Worm (Caenorhabditis elegans) whole organism, young adult: ENCODE results near the gene K05G3.2.

Source experiments
- B0261.1 ChIP-seq: sonication (generic microtip); optimal IDR thresholded peaks from 2 replicates; lab custom pipeline; 2016; ENCODE audit warnings: mild to moderate bottlenecking, missing genetic modification characterization, moderate library complexity, missing compliant biosample characterization
- C06A6.2 ChIP-seq: fragments of 200-800 bp; sonication (Bioruptor generic); conservative IDR thresholded peaks from 2 replicates; pipeline ENCODE4 v1.3.6; 2022; ENCODE audit warnings: missing genetic modification characterization, missing compliant biosample characterization
- F22D6.2 ChIP-seq: sonication (generic microtip); optimal IDR thresholded peaks from 2 replicates; lab custom pipeline; 2016; ENCODE audit warnings: mild to moderate bottlenecking, missing genetic modification characterization, missing compliant biosample characterization
- F37B4.10 ChIP-seq: fragments of 200-800 bp; sonication (Bioruptor generic); IDR thresholded peaks from 2 replicates; pipeline ENCODE4 v1.3.6; 2022; ENCODE audit warnings: missing genetic modification characterization, missing compliant biosample characterization
- F57A8.1 ChIP-seq: fragments of 200-800 bp; sonication (Bioruptor generic); optimal IDR thresholded peaks from 2 replicates; lab custom pipeline; 2018; ENCODE audit warnings: mild to moderate bottlenecking, missing genetic modification characterization, moderate library complexity, missing compliant biosample characterization
- Y95B8A.8 ChIP-seq: fragments of 200-800 bp; sonication (Bioruptor generic); IDR thresholded peaks from 2 replicates; pipeline ENCODE4 v1.3.6; 2022; ENCODE audit warnings: missing genetic modification reagents, missing genetic modification characterization, missing compliant biosample characterization
- akir-1 ChIP-seq: fragments of 200-800 bp; sonication (Bioruptor generic); optimal IDR thresholded peaks from 2 replicates; lab custom pipeline; 2018; ENCODE audit warnings: mild to moderate bottlenecking, missing genetic modification characterization, moderate library complexity, missing compliant biosample characterization
- bed-2 ChIP-seq: fragments of 200-800 bp; sonication (Bioruptor generic); IDR thresholded peaks from 2 replicates; pipeline ENCODE4 v1.3.6; 2022; ENCODE audit warnings: missing genetic modification reagents, missing genetic modification characterization, missing compliant biosample characterization
- ccch-3 ChIP-seq: fragments of 200-800 bp; sonication (Bioruptor generic); optimal IDR thresholded peaks from 2 replicates; lab custom pipeline; 2018; ENCODE audit warnings: mild to moderate bottlenecking, missing genetic modification characterization, missing compliant biosample characterization
- cebp-2 ChIP-seq: fragments of 200-800 bp; sonication (Bioruptor generic); IDR thresholded peaks from 2 replicates; pipeline ENCODE4 v1.3.6; 2022; ENCODE audit warnings: missing genetic modification characterization, missing compliant biosample characterization
- ceh-100 ChIP-seq: fragments of 200-800 bp; sonication (Bioruptor generic); IDR thresholded peaks from 2 replicates; pipeline ENCODE4 v1.3.6; 2022; ENCODE audit warnings: missing genetic modification reagents, missing genetic modification characterization, missing compliant biosample characterization
- ceh-40 ChIP-seq: fragments of 200-800 bp; sonication (Bioruptor generic); IDR thresholded peaks from 2 replicates; pipeline ENCODE4 v1.3.6; 2022; ENCODE audit warnings: missing genetic modification characterization, missing compliant biosample characterization
- ceh-58 ChIP-seq: fragments of 200-800 bp; sonication (Bioruptor generic); IDR thresholded peaks from 2 replicates; pipeline ENCODE4 v1.3.6; 2022; ENCODE audit warnings: missing genetic modification characterization, missing compliant biosample characterization
- egrh-3 ChIP-seq: fragments of 200-800 bp; sonication (Bioruptor generic); IDR thresholded peaks from 2 replicates; pipeline ENCODE4 v1.3.6; 2022; ENCODE audit warnings: missing genetic modification reagents, missing genetic modification characterization, missing compliant biosample characterization
- gei-17 ChIP-seq: fragments of 200-800 bp; sonication (Bioruptor generic); optimal IDR thresholded peaks from 2 replicates; lab custom pipeline; 2018; ENCODE audit warnings: mild to moderate bottlenecking, missing genetic modification characterization, missing compliant biosample characterization
- hlh-26 ChIP-seq: fragments of 200-800 bp; sonication (Bioruptor generic); conservative IDR thresholded peaks from 2 replicates; pipeline ENCODE4 v1.3.6; 2022; ENCODE audit warnings: missing genetic modification reagents, missing genetic modification characterization, missing compliant biosample characterization
- lag-1 ChIP-seq: fragments of 200-800 bp; sonication (Bioruptor generic); IDR thresholded peaks from 2 replicates; pipeline ENCODE4 v1.3.6; 2022; ENCODE audit warnings: missing genetic modification reagents, missing genetic modification characterization, missing compliant biosample characterization
- let-526 ChIP-seq: fragments of 200-800 bp; sonication (Bioruptor generic); IDR thresholded peaks from 2 replicates; pipeline ENCODE4 v1.3.6; 2022; ENCODE audit warnings: missing genetic modification reagents, missing genetic modification characterization, missing compliant biosample characterization
- lin-26 ChIP-seq: fragments of 200-800 bp; sonication (Bioruptor generic); IDR thresholded peaks from 2 replicates; pipeline ENCODE4 v1.3.6; 2022; ENCODE audit warnings: missing genetic modification reagents, missing genetic modification characterization, missing compliant biosample characterization
- lin-54 ChIP-seq: fragments of 200-800 bp; sonication (Bioruptor generic); optimal IDR thresholded peaks from 2 replicates; lab custom pipeline; 2018; ENCODE audit warnings: mild to moderate bottlenecking, missing genetic modification characterization, missing compliant biosample characterization
- lir-1 ChIP-seq: fragments of 200-800 bp; sonication (Bioruptor generic); conservative IDR thresholded peaks from 2 replicates; pipeline ENCODE4 v1.3.6; 2022; ENCODE audit warnings: missing genetic modification reagents, missing genetic modification characterization, missing compliant biosample characterization
- lsy-27 ChIP-seq: sonication (generic microtip); optimal IDR thresholded peaks from 2 replicates; lab custom pipeline; 2017; ENCODE audit warnings: missing genetic modification characterization, mild to moderate bottlenecking, missing compliant biosample characterization, antibody characterized with exemption, missing genotype, borderline replicate concordance; ENCODE audit not compliant: insufficient read depth
- madf-10 ChIP-seq: sonication (generic microtip); optimal IDR thresholded peaks from 2 replicates; lab custom pipeline; 2016; ENCODE audit warnings: mild to moderate bottlenecking, missing genetic modification characterization, missing compliant biosample characterization
- mcd-1 ChIP-seq: fragments of 200-800 bp; sonication (Bioruptor generic); IDR thresholded peaks from 2 replicates; pipeline ENCODE4 v1.3.6; 2022; ENCODE audit warnings: missing genetic modification reagents, missing genetic modification characterization, missing compliant biosample characterization
- nfya-2 ChIP-seq: fragments of 200-800 bp; sonication (Bioruptor generic); IDR thresholded peaks from 2 replicates; pipeline ENCODE4 v1.3.6; 2022; ENCODE audit warnings: missing genetic modification reagents, missing genetic modification characterization, missing compliant biosample characterization
- nfyb-1 ChIP-seq: fragments of 200-800 bp; sonication (Bioruptor generic); IDR thresholded peaks from 2 replicates; pipeline ENCODE4 v1.3.6; 2022; ENCODE audit warnings: missing genetic modification reagents, missing genetic modification characterization, missing compliant biosample characterization
- nhr-120 ChIP-seq: fragments of 200-800 bp; sonication (Bioruptor generic); IDR thresholded peaks from 2 replicates; pipeline ENCODE4 v1.3.6; 2022; ENCODE audit warnings: missing genetic modification characterization, missing compliant biosample characterization
- nhr-90 ChIP-seq: sonication (generic microtip); optimal IDR thresholded peaks from 2 replicates; lab custom pipeline; 2016; ENCODE audit warnings: missing genotype, mild to moderate bottlenecking, missing genetic modification characterization, missing compliant biosample characterization
- snpc-1.3 ChIP-seq: sonication (generic microtip); optimal IDR thresholded peaks from 2 replicates; lab custom pipeline; 2017; ENCODE audit warnings: missing genetic modification characterization, mild to moderate bottlenecking, missing compliant biosample characterization, antibody characterized with exemption, moderate library complexity, missing genotype, missing genetic modification reagents; ENCODE audit not compliant: insufficient read depth
- snpc-3.4 ChIP-seq: sonication (generic microtip); optimal IDR thresholded peaks from 2 replicates; lab custom pipeline; 2017; ENCODE audit warnings: missing genetic modification characterization, mild to moderate bottlenecking, missing compliant biosample characterization, antibody characterized with exemption, moderate library complexity, missing genotype, missing genetic modification reagents
- zfh-2 ChIP-seq: fragments of 200-800 bp; sonication (Bioruptor generic); conservative IDR thresholded peaks from 2 replicates; pipeline ENCODE4 v1.3.6; 2022; ENCODE audit warnings: missing genetic modification reagents, missing genetic modification characterization, missing compliant biosample characterization
- zim-3 ChIP-seq: sonication (generic microtip); optimal IDR thresholded peaks from 2 replicates; lab custom pipeline; 2017; ENCODE audit warnings: mild to moderate bottlenecking, missing genetic modification characterization, moderate library complexity, missing compliant biosample characterization
- ztf-22 ChIP-seq: fragments of 200-800 bp; sonication (Bioruptor generic); optimal IDR thresholded peaks from 2 replicates; lab custom pipeline; 2018; ENCODE audit warnings: mild to moderate bottlenecking, missing genetic modification characterization, moderate library complexity, missing compliant biosample characterization
- ztf-3 ChIP-seq: fragments of 200-800 bp; sonication (Bioruptor generic); optimal IDR thresholded peaks from 2 replicates; lab custom pipeline; 2018; ENCODE audit warnings: mild to moderate bottlenecking, missing genetic modification characterization, missing compliant biosample characterization

The K05G3.2 gene

DNA sequence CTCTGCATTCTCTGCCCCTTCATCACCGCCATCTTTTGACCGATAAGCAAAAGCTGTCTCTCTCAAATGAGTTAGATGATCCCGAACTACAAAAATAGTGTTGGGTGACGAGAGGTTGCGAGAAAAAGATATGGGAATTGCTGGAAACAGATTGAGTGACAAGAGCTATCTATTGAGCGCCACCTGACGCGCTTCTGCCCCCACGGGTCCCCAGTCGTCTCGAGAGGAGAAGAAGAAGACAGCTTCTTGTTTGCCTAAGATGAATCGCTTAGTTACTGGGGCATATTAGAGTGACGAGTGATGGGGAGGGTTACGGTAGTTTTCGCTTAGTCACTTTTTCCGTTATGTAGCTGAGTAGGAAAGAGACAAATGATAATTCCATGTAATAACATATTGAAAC, 39.8 kb downstream of the K05G3.2 start:
- TF ChIP-seq ztf-3 (GFP tag; lab: Kevin White, UChicago) (no peak), let-526 (no peak), zim-3 (tag; lab: Kevin White, UChicago) (no peak), lin-54 (GFP tag; lab: Kevin White, UChicago) (no peak), B0261.1 (tag; lab: Kevin White, UChicago) (no peak), snpc-3.4 (tag; lab: Kevin White, UChicago) (no peak), nfya-2 (GFP tag; lab: Robert Waterston, UW) (no peak), ceh-100 (no peak), gei-17 (GFP tag; lab: Kevin White, UChicago) (no peak), ztf-22 (GFP tag; lab: Kevin White, UChicago) (no peak), C06A6.2 (GFP tag; lab: Robert Waterston, UW) (no peak), lin-26 (GFP tag; lab: Robert Waterston, UW) (no peak), lsy-27 (tag; lab: Kevin White, UChicago) (no peak)
- TF ChIP-seq, all 124 proteins: peak for 0

DNA sequence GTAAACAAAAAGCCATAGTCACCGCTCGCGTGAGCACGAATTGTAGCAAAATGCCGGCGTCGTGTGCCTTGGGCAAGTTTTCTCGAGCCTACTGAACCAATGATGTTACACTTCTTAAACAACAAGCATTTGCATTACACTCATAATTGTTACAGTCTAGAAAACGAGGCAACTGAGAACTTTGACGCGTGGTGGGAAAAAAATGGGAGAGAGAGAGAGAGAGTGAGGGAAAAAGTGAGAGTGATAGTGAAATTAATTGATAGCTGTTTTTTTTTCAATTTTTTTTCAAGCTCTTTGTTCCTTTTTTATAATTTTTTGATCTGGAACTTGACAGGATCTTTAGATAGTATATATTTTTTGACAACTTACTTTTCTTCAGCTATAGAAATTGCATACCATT, 40.5 kb downstream of the K05G3.2 start:
- TF ChIP-seq ceh-58 (no peak), akir-1 (GFP tag; lab: Kevin White, UChicago) (no peak), B0261.1 (tag; lab: Kevin White, UChicago) (no peak), lir-1 (GFP tag; lab: Robert Waterston, UW) (no peak), ceh-40 (no peak), nhr-120 (no peak), snpc-3.4 (tag; lab: Kevin White, UChicago) (no peak), hlh-26 (no peak), F57A8.1 (no peak), F22D6.2 (tag; lab: Kevin White, UChicago) (no peak), madf-10 (tag; lab: Kevin White, UChicago) (no peak), nhr-90 (tag; lab: Kevin White, UChicago) (no peak), ccch-3 (GFP tag; lab: Kevin White, UChicago) (no peak), nfya-2 (GFP tag; lab: Robert Waterston, UW) (no peak), lag-1 (GFP tag; lab: Robert Waterston, UW) (no peak), snpc-1.3 (tag; lab: Kevin White, UChicago) (no peak), zfh-2 (no peak), bed-2 (GFP tag; lab: Robert Waterston, UW) (no peak), Y95B8A.8 (GFP tag; lab: Robert Waterston, UW) (no peak), F37B4.10 (GFP tag; lab: Robert Waterston, UW) (no peak)

DNA sequence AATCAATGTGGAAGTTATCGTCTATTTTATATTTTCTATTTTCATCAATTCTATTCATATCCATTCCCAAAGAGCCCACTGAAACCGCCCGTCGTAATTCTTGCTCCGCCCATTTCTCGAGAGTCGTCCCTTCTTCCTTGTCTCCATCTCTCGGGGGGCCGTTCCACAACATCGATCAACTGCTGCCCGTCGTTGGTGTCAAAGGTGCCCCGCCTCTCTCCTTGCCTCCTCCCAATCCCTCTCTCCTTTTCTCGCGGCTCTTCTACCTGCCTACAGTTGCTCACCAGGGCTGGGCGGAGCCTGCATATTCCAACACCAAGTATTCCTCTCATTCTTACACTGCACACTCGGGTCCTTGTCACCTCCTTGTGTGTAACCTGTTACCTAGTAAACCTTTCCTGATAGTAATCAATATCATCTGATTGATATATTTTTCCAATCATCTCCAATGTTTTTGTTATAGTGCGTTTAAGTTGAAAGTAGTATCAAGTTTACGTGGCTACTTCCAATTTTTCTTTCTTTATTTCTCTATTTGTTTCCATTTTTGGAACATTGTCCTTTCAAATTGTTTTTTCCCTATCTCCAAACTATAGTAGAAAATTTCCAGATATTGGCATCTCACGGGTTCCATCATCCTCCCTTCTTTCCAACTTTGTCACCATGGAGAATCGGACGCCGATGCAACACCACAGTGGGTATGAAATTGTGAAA, 41.7 kb downstream of the K05G3.2 start, which contains the start of gene pat-9:
TSS of gene pat-9 (plus strand) at position 661 of the 711 bp plus-strand sequence.
- TF ChIP-seq nfyb-1 (0 out of 2 replicates have a peak, but pooled peaks have one; percentile 13), cebp-2 (0 out of 2 replicates have a peak, but pooled peaks have one; percentile 55), hlh-26 (no peak), egrh-3 (GFP tag; lab: Robert Waterston, UW) (peak; percentile 18; the same call in 1 of the 2 replicates), zfh-2 (peak; percentile 82), mcd-1 (GFP tag; lab: Robert Waterston, UW) (no peak)
